Worm (Caenorhabditis elegans): ENCODE results near the gene T13C2.2.
A peak's percentile ranks its signal among the peaks of the same experiment; 100 is the strongest.

The T13C2.2 gene

DNA sequence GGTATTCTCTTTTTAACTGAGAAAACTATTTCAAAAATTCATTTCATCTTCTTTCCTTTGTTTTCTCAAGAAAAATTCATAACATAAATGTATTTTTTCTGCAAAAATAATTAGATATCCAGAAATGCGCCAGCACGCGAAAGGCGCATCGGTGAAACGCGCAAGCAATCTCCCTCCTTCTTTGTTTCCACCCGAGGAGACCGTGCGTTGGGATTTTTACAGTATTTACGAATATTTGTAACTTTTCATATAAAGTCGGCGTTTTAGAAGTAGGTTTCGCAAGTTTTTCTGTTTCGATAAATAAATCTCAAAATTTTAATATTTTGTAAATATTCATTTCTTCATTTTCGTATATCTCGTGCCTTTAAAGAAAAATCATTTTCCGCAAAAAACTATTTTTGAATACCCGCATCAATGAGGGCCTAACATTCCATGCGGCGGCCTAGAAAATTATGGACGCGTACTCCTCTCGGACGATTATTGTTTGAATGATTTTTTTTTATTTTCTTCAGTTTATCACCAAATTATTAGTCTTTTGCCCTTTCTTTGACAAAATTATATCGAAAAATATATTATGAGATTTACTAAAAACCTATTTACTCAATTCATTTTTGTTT is 15.5 kb upstream of the T13C2.2 start, which contains the start of gene ssup-72 (continued):
- TF ChIP-seq ztf-22 (GFP tag; optimal IDR thresholded peaks at IDR 0.05) = no peak
- no peak for TF ChIP-seq sdz-38 (tag; optimal IDR thresholded peaks at IDR 0.05)
- TF ChIP-seq egrh-3 (GFP tag; IDR thresholded peaks at IDR 0.05) = no peak; the same call in 1 of the 2 replicates
- TF ChIP-seq ceh-100 (GFP tag; IDR thresholded peaks at IDR 0.05) = 0 out of 2 replicates have a peak, but pooled peaks have one; percentile 16
- no peak for TF ChIP-seq Y53F4B.3 (GFP tag; IDR thresholded peaks at IDR 0.05)
- TF ChIP-seq ztf-25 (GFP tag; IDR thresholded peaks at IDR 0.05) = 0 out of 2 replicates have a peak, but pooled peaks have one; percentile 6
- peak; percentile 78 for TF ChIP-seq lin-54 (GFP tag; optimal IDR thresholded peaks at IDR 0.05)
- no peak for TF ChIP-seq hlh-12 (tag; optimal IDR thresholded peaks at IDR 0.05)
- TF ChIP-seq Y79H2A.3 (GFP tag; conservative IDR thresholded peaks at IDR 0.05) = no peak
- no peak for TF ChIP-seq ekl-4 (GFP tag; IDR thresholded peaks at IDR 0.05)
- TF ChIP-seq F52B5.7 (tag; optimal IDR thresholded peaks at IDR 0.05) = no peak
- no peak for TF ChIP-seq egl-18 (GFP tag; IDR thresholded peaks at IDR 0.05)
- TF ChIP-seq hmg-1.2 (GFP tag; IDR thresholded peaks at IDR 0.05) = peak; percentile 24; the same call in 1 of the 2 replicates
- peak; percentile 66 for TF ChIP-seq unc-130 (GFP tag; optimal IDR thresholded peaks at IDR 0.05)
- TF ChIP-seq ama-1 (optimal IDR thresholded peaks at IDR 0.05) = no peak
- TF ChIP-seq ama-1 (GFP tag; optimal IDR thresholded peaks at IDR 0.05) = no peak
- no peak for TF ChIP-seq hlh-26 (GFP tag; conservative IDR thresholded peaks at IDR 0.05)
- peak; percentile 8 for TF ChIP-seq tlf-1 (GFP tag; optimal IDR thresholded peaks at IDR 0.05)
- TF ChIP-seq F23B12.7 (tag; optimal IDR thresholded peaks at IDR 0.05; ENCODE audit: insufficient read depth) = no peak
- no peak for TF ChIP-seq fkh-3 (tag; optimal IDR thresholded peaks at IDR 0.05)
- TF ChIP-seq tbp1 (GFP tag; optimal IDR thresholded peaks at IDR 0.05) = peak; percentile 22
- no peak for TF ChIP-seq B0336.3 (GFP tag; IDR thresholded peaks at IDR 0.05)
- TF ChIP-seq ceh-79 (tag; optimal IDR thresholded peaks at IDR 0.05) = no peak
- no peak for TF ChIP-seq lsy-27 (tag; optimal IDR thresholded peaks at IDR 0.05; ENCODE audit: borderline replicate concordance, insufficient read depth)
- peak; percentile 48 for TF ChIP-seq efl-1 (GFP tag; optimal IDR thresholded peaks at IDR 0.05)
- peak; percentile 72 for TF ChIP-seq ZK185.1 (tag; optimal IDR thresholded peaks at IDR 0.05; ENCODE audit: poor library complexity, severe bottlenecking)
- TF ChIP-seq Y53G8AR.9 (GFP tag; conservative IDR thresholded peaks at IDR 0.05) = no peak
- no peak for TF ChIP-seq let-526 (GFP tag; IDR thresholded peaks at IDR 0.05)
- TF ChIP-seq madf-10 (tag; optimal IDR thresholded peaks at IDR 0.05) = no peak
- no peak for TF ChIP-seq F49E8.2 (tag; optimal IDR thresholded peaks at IDR 0.05; ENCODE audit: insufficient read depth)
- peak; percentile 35; the same call in 1 of the 2 replicates for TF ChIP-seq nfyb-1 (GFP tag; IDR thresholded peaks at IDR 0.05)
- TF ChIP-seq F10E7.11 (tag; optimal IDR thresholded peaks at IDR 0.05) = no peak
- peak; percentile 92 for TF ChIP-seq ztf-18 (tag; optimal IDR thresholded peaks at IDR 0.05)
- TF ChIP-seq mxl-1 (tag; optimal IDR thresholded peaks at IDR 0.05) = no peak
- no peak for TF ChIP-seq dpff-1 (tag; optimal IDR thresholded peaks at IDR 0.05)
- no peak for TF ChIP-seq ceh-40 (GFP tag; IDR thresholded peaks at IDR 0.05)
- no peak for TF ChIP-seq gei-17 (GFP tag; optimal IDR thresholded peaks at IDR 0.05)
- TF ChIP-seq him-1 (tag; optimal IDR thresholded peaks at IDR 0.05) = peak; percentile 9
- no peak for TF ChIP-seq F39B2.1 (GFP tag; IDR thresholded peaks at IDR 0.05)
- TF ChIP-seq T26A5.8 (tag; optimal IDR thresholded peaks at IDR 0.05) = no peak
- TF ChIP-seq ceh-58 (GFP tag; IDR thresholded peaks at IDR 0.05) = no peak
- peak; percentile 81 for TF ChIP-seq dox-1 (GFP tag; IDR thresholded peaks at IDR 0.05)
- TF ChIP-seq mes-4 (tag; optimal IDR thresholded peaks at IDR 0.05) = no peak
- no peak for TF ChIP-seq nhr-27 (tag; optimal IDR thresholded peaks at IDR 0.05)
- TF ChIP-seq ztf-28 (GFP tag; IDR thresholded peaks at IDR 0.05) = no peak
- TF ChIP-seq snpc-1.3 (tag; optimal IDR thresholded peaks at IDR 0.05; ENCODE audit: insufficient read depth) = no peak
- TF ChIP-seq D2030.7 (GFP tag; IDR thresholded peaks at IDR 0.05) = peak; percentile 76
- peak; percentile 55 for TF ChIP-seq ceh-27 (GFP tag; optimal IDR thresholded peaks at IDR 0.05)
- no peak; the same call in 1 of the 2 replicates for TF ChIP-seq aptf-2 (GFP tag; conservative IDR thresholded peaks at IDR 0.05)
